Fruit fly (Drosophila melanogaster) whole organism, embryonic: ENCODE data around the gene CG1801.
A peak's percentile ranks its signal among the peaks of the same experiment; 100 is the strongest.

ENCODE experiments used
- Bgb ChIP-seq: fragments of 200-800 bp; sonication (Bioruptor generic); IDR thresholded peaks from 2 replicates; pipeline ENCODE4 v1.3.6; 2022; ENCODE audit warnings: missing biosample characterization, missing genetic modification characterization; ENCODE audit not compliant: partially characterized antibody
- CG10267 ChIP-seq: fragments of 200-800 bp; sonication (Bioruptor generic); optimal IDR thresholded peaks from 2 replicates; lab custom pipeline; 2018; ENCODE audit warnings: missing biosample characterization, mild to moderate bottlenecking, missing genetic modification characterization, moderate library complexity
- CG10543 ChIP-seq: fragments of 200-800 bp; sonication (Bioruptor generic); optimal IDR thresholded peaks from 3 replicates; lab custom pipeline; 2017; ENCODE audit warnings: missing biosample characterization, mild to moderate bottlenecking, missing genetic modification characterization, moderate library complexity
- CG11093 ChIP-seq: fragments of 200-800 bp; sonication (Bioruptor generic); IDR thresholded peaks from 3 replicates; pipeline ENCODE4 v1.3.6; 2022; ENCODE audit warnings: missing biosample characterization, missing genetic modification characterization
- CG11456 ChIP-seq: fragments of 200-800 bp; sonication (Bioruptor generic); IDR thresholded peaks from 3 replicates; pipeline ENCODE4 v1.3.6; 2022; ENCODE audit warnings: missing biosample characterization, missing genetic modification characterization
- CG11560 ChIP-seq: fragments of 200-800 bp; sonication (Bioruptor generic); IDR thresholded peaks from 3 replicates; pipeline ENCODE4 v1.3.6; 2022; ENCODE audit warnings: missing biosample characterization, missing genetic modification characterization
- CG12104 ChIP-seq: fragments of 200-800 bp; sonication (Bioruptor generic); optimal IDR thresholded peaks from 3 replicates; lab custom pipeline; 2016; ENCODE audit warnings: missing biosample characterization, missing genetic modification characterization
- CG14667 ChIP-seq: fragments of 200-800 bp; sonication (Bioruptor generic); IDR thresholded peaks from 2 replicates; pipeline ENCODE4 v1.3.6; 2022; ENCODE audit warnings: missing biosample characterization, missing genetic modification characterization
- CG1603 ChIP-seq: fragments of 200-800 bp; sonication (Bioruptor generic); optimal IDR thresholded peaks from 2 replicates; lab custom pipeline; 2019; ENCODE audit warnings: missing biosample characterization, mild to moderate bottlenecking, missing genetic modification characterization, moderate library complexity
- CG16815 ChIP-seq: fragments of 200-800 bp; sonication (Bioruptor generic); optimal IDR thresholded peaks from 3 replicates; lab custom pipeline; 2017; ENCODE audit warnings: missing biosample characterization, mild to moderate bottlenecking, missing genetic modification characterization
- CG2129 ChIP-seq: fragments of 200-800 bp; sonication (Bioruptor generic); IDR thresholded peaks from 2 replicates; pipeline ENCODE4 v1.3.6; 2022; ENCODE audit warnings: missing biosample characterization, missing genetic modification characterization; ENCODE audit not compliant: partially characterized antibody
- CG2712 ChIP-seq: fragments of 200-800 bp; optimal IDR thresholded peaks from 3 replicates; lab custom pipeline; 2019; ENCODE audit warnings: missing biosample characterization, mild to moderate bottlenecking, missing genetic modification characterization, moderate library complexity
- CG30403 ChIP-seq: fragments of 200-800 bp; sonication (Bioruptor generic); optimal IDR thresholded peaks from 3 replicates; lab custom pipeline; 2016; ENCODE audit warnings: missing biosample characterization, missing genetic modification characterization
- CG31224 ChIP-seq: fragments of 200-800 bp; sonication (Bioruptor generic); IDR thresholded peaks from 2 replicates; pipeline ENCODE4 v1.3.6; 2022; ENCODE audit warnings: missing biosample characterization, missing genetic modification characterization
- CG3726 ChIP-seq: fragments of 200-800 bp; sonication (Bioruptor generic); IDR thresholded peaks from 3 replicates; pipeline ENCODE4, ENCODE4 v1.3.6; 2022; ENCODE audit warnings: missing biosample characterization, missing genetic modification characterization
- CG42726 ChIP-seq: fragments of 200-800 bp; sonication (Bioruptor generic); IDR thresholded peaks from 2 replicates; pipeline ENCODE4 v1.3.6; 2022; ENCODE audit warnings: missing biosample characterization, missing genetic modification characterization; ENCODE audit not compliant: partially characterized antibody
- CG4404 ChIP-seq: fragments of 200-800 bp; sonication (Bioruptor generic); IDR thresholded peaks from 2 replicates; pipeline ENCODE4 v1.3.6; 2022; ENCODE audit warnings: missing biosample characterization, missing genetic modification characterization
- CG7786 ChIP-seq: fragments of 200-800 bp; sonication (Bioruptor generic); optimal IDR thresholded peaks from 2 replicates; lab custom pipeline; 2016; ENCODE audit warnings: missing biosample characterization, missing genetic modification characterization
- CG9437 ChIP-seq: fragments of 200-800 bp; sonication (Bioruptor generic); optimal IDR thresholded peaks from 2 replicates; lab custom pipeline; 2018; ENCODE audit warnings: missing biosample characterization, mild to moderate bottlenecking, missing genetic modification characterization
- CG9817 ChIP-seq: fragments of 200-800 bp; sonication (Bioruptor generic); optimal IDR thresholded peaks from 2 replicates; lab custom pipeline; 2018; ENCODE audit warnings: missing biosample characterization, mild to moderate bottlenecking, missing genetic modification characterization, moderate library complexity
- D19B ChIP-seq: fragments of 200-800 bp; sonication (Bioruptor generic); optimal IDR thresholded peaks from 2 replicates; lab custom pipeline; 2017; ENCODE audit warnings: missing biosample characterization, mild to moderate bottlenecking, missing genetic modification characterization
- Elba2 ChIP-seq: fragments of 200-800 bp; sonication (Bioruptor generic); optimal IDR thresholded peaks from 3 replicates; lab custom pipeline; 2016; ENCODE audit warnings: missing biosample characterization, missing genetic modification characterization
- Fer3 ChIP-seq: fragments of 200-800 bp; sonication (Bioruptor generic); optimal IDR thresholded peaks from 2 replicates; lab custom pipeline; 2018; ENCODE audit warnings: missing biosample characterization, mild to moderate bottlenecking, missing genetic modification characterization, moderate library complexity
- HmgZ ChIP-seq: fragments of 200-800 bp; sonication (Bioruptor generic); optimal IDR thresholded peaks from 2 replicates; lab custom pipeline; 2018; ENCODE audit warnings: missing biosample characterization, mild to moderate bottlenecking, missing genetic modification characterization
- MBD-R2 ChIP-seq: fragments of 200-800 bp; sonication (Bioruptor generic); IDR thresholded peaks from 2 replicates; pipeline ENCODE4 v1.3.6; 2022; ENCODE audit warnings: missing biosample characterization, missing genetic modification characterization
- Nf-YC ChIP-seq: fragments of 200-800 bp; optimal IDR thresholded peaks from 3 replicates; lab custom pipeline; 2019; ENCODE audit warnings: missing biosample characterization, mild to moderate bottlenecking, missing genetic modification characterization, moderate library complexity
- Rfx ChIP-seq: fragments of 200-800 bp; sonication (Bioruptor generic); IDR thresholded peaks from 2 replicates; pipeline ENCODE4 v1.3.6; 2022; ENCODE audit warnings: missing biosample characterization, missing genetic modification characterization
- Sin3A ChIP-seq: fragments of >200 bp; optimal IDR thresholded peaks from 2 replicates; lab custom pipeline; 2018
- Sry-β ChIP-seq: fragments of 200-800 bp; sonication (Bioruptor generic); optimal IDR thresholded peaks from 2 replicates; lab custom pipeline; 2018; ENCODE audit warnings: missing biosample characterization, mild to moderate bottlenecking, missing genetic modification characterization, moderate library complexity
- Sry-δ ChIP-seq: fragments of 200-800 bp; sonication (Bioruptor generic); optimal IDR thresholded peaks from 2 replicates; lab custom pipeline; 2016; ENCODE audit warnings: missing biosample characterization, missing genetic modification characterization
- Stat92E ChIP-seq, 3 experiments: fragments of >200 bp in 2 of 3; fragments of 200-800 bp in 1 of 3; sonication (Bioruptor generic) in 1 of 3; optimal IDR thresholded peaks; 2 replicates each; lab custom pipeline; 2017 to 2019; ENCODE audit warnings: missing biosample characterization in 3 of 3, missing genetic modification characterization in 3 of 3, mild to moderate bottlenecking in 1 of 3, moderate library complexity in 1 of 3
- al ChIP-seq: fragments of 200-800 bp; sonication (Bioruptor generic); IDR thresholded peaks from 2 replicates; pipeline ENCODE4 v1.3.6; 2022; ENCODE audit warnings: missing biosample characterization, missing genetic modification characterization
- chinmo ChIP-seq: fragments of 200-800 bp; sonication (Bioruptor generic); IDR thresholded peaks from 4 replicates; pipeline ENCODE4 v1.3.6; 2022; ENCODE audit warnings: missing biosample characterization, missing genetic modification characterization; ENCODE audit not compliant: partially characterized antibody
- chn ChIP-seq: fragments of 200-800 bp; sonication (Bioruptor generic); optimal IDR thresholded peaks from 2 replicates; lab custom pipeline; 2016; ENCODE audit warnings: missing biosample characterization, missing genetic modification characterization
- croc ChIP-seq: fragments of 200-800 bp; sonication (Bioruptor generic); conservative IDR thresholded peaks from 3 replicates; pipeline ENCODE4 v1.3.6; 2022; ENCODE audit warnings: missing biosample characterization, missing genetic modification characterization
- danr ChIP-seq: fragments of 200-800 bp; sonication (Bioruptor generic); IDR thresholded peaks from 2 replicates; pipeline ENCODE4 v1.3.6; 2022; ENCODE audit warnings: missing biosample characterization, missing genetic modification characterization
- dati ChIP-seq: fragments of 200-800 bp; sonication (Bioruptor generic); IDR thresholded peaks from 2 replicates; pipeline ENCODE4 v1.3.6; 2022; ENCODE audit warnings: missing biosample characterization, missing genetic modification characterization
- dysf ChIP-seq: fragments of 200-800 bp; sonication (Bioruptor generic); IDR thresholded peaks from 3 replicates; pipeline ENCODE4 v1.3.6; 2022; ENCODE audit warnings: missing biosample characterization, missing genetic modification characterization
- ftz-f1 ChIP-seq: fragments of 200-800 bp; sonication (Bioruptor generic); optimal IDR thresholded peaks from 2 replicates; lab custom pipeline; 2016; ENCODE audit warnings: missing biosample characterization, missing genetic modification characterization
- hb ChIP-seq: fragments of 200-800 bp; sonication (Bioruptor generic); IDR thresholded peaks from 3 replicates; pipeline ENCODE4 v1.3.6; 2022; ENCODE audit warnings: missing biosample characterization, missing genetic modification characterization; ENCODE audit not compliant: partially characterized antibody
- jigr1 ChIP-seq: fragments of 200-800 bp; sonication (Bioruptor generic); IDR thresholded peaks from 3 replicates; pipeline ENCODE4 v1.3.6; 2022; ENCODE audit warnings: missing biosample characterization, missing genetic modification characterization
- jumu ChIP-seq: fragments of 200-800 bp; sonication (Bioruptor generic); optimal IDR thresholded peaks from 3 replicates; lab custom pipeline; 2016; ENCODE audit warnings: missing biosample characterization, missing genetic modification characterization
- lilli ChIP-seq: fragments of 200-800 bp; sonication (Bioruptor generic); optimal IDR thresholded peaks from 3 replicates; lab custom pipeline; 2016; ENCODE audit warnings: missing biosample characterization, missing genetic modification characterization
- maf-S ChIP-seq: fragments of 200-800 bp; sonication (Bioruptor generic); optimal IDR thresholded peaks from 2 replicates; lab custom pipeline; 2016; ENCODE audit warnings: missing biosample characterization, missing genetic modification characterization
- ro ChIP-seq: fragments of 200-800 bp; sonication (Bioruptor generic); IDR thresholded peaks from 2 replicates; pipeline ENCODE4 v1.3.6; 2022; ENCODE audit warnings: missing biosample characterization, missing genetic modification characterization
- sna ChIP-seq: fragments of 200-800 bp; sonication (Bioruptor generic); IDR thresholded peaks from 2 replicates; pipeline ENCODE4 v1.3.6; 2022; ENCODE audit warnings: missing biosample characterization, missing genetic modification characterization; ENCODE audit not compliant: partially characterized antibody
- sob ChIP-seq: fragments of 200-800 bp; sonication (Bioruptor generic); IDR thresholded peaks from 2 replicates; pipeline ENCODE4 v1.3.6; 2022; ENCODE audit warnings: missing biosample characterization, missing genetic modification characterization
- sqz ChIP-seq: fragments of 200-800 bp; sonication (Bioruptor generic); optimal IDR thresholded peaks from 3 replicates; lab custom pipeline; 2018; ENCODE audit warnings: missing biosample characterization, mild to moderate bottlenecking, missing genetic modification characterization
- yki ChIP-seq: fragments of >200 bp; optimal IDR thresholded peaks from 3 replicates; lab custom pipeline; 2018
- zfh2 ChIP-seq: fragments of 200-800 bp; sonication (Bioruptor generic); optimal IDR thresholded peaks from 2 replicates; lab custom pipeline; 2016; ENCODE audit warnings: missing biosample characterization, missing genetic modification characterization

Gene CG1801

DNA sequence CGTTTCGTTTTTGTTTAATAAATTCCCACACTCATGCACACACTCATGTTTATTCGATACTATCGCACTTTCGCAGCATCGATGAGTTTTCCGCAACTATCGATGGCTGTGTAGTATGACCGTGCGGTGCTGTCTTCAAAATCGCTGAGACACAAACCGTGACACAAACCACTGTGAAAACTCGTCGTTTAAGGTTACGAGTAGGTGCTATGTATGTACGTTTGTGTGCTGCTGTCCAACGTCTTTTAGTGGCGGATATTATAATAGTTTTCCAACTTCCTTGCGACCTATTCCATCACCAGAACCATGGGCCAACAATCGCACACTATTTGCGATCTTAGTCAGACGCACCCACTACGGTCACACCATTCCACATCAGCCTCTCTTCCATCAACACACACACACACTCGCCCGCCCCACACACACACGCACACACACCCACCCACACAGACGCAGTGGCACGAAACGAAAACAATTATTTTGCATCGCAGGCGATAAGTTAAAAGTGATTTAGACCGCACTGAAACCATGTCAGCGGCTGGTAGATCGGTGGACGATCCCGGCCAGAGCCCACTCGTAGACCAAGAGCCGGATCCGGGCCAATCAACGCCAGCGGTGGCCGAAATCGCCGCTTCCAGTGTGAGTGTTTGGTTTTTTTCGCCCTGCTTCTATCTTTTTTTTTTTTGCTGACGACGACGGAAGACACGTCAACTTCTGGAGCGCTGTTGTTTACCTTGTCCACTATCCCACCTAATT is 6.8 kb upstream of the CG1801 start, which contains the start of the genes Dd and CG1486 (continued):
- TF ChIP-seq CG10543: peak; percentile 30
- no peak for TF ChIP-seq CG9437 (GFP tag; lab: Kevin White, UChicago)
- TF ChIP-seq danr (GFP tag; lab: Robert Waterston, UW): no peak
- TF ChIP-seq CG11560 (tag; lab: Robert Waterston, UW): peak; percentile 44; the same call in 1 of the 3 replicates
- peak; percentile 48; the same call in 1 of the 2 replicates for TF ChIP-seq MBD-R2 (GFP tag; lab: Robert Waterston, UW)
- TF ChIP-seq sob (GFP tag; lab: Robert Waterston, UW): no peak
- peak; percentile 98 for TF ChIP-seq Sin3A (lab: Kevin White, UChicago)
- peak; percentile 47 for TF ChIP-seq Nf-YC (tag; lab: Kevin White, UChicago)
- peak; percentile 15 for TF ChIP-seq CG12104 (GFP tag; lab: Kevin White, UChicago)
- TF ChIP-seq dati (GFP tag; lab: Robert Waterston, UW): no peak
- no peak for TF ChIP-seq CG11093 (GFP tag; lab: Robert Waterston, UW)
- TF ChIP-seq Bgb (GFP tag; lab: Robert Waterston, UW): peak; percentile 88
- no peak for TF ChIP-seq CG3726 (GFP tag; lab: Robert Waterston, UW)
- TF ChIP-seq chinmo: peak; percentile 80; the same call in 2 of the 4 replicates
- TF ChIP-seq CG30403: peak; percentile 16
- peak in 1 of 3 experiments; percentile 4 for TF ChIP-seq Stat92E (GFP tag; optimal IDR thresholded peaks at IDR 0.05; lab: Kevin White, UChicago)
- TF ChIP-seq zfh2 (GFP tag; lab: Kevin White, UChicago): no peak
- TF ChIP-seq Sry-β (GFP tag; lab: Kevin White, UChicago): no peak
- TF ChIP-seq chn: peak; percentile 37
- TF ChIP-seq Sry-δ: peak; percentile 90
- TF ChIP-seq hb (GFP tag; lab: Robert Waterston, UW): peak; percentile 90
- no peak for TF ChIP-seq jigr1
- no peak for TF ChIP-seq dysf (GFP tag; lab: Robert Waterston, UW)
- TF ChIP-seq lilli: no peak
- TF ChIP-seq yki (lab: Kevin White, UChicago): peak; percentile 9
- TF ChIP-seq CG42726: peak; percentile 85; the same call in 1 of the 2 replicates
- no peak for TF ChIP-seq Fer3
- TF ChIP-seq maf-S (GFP tag; lab: Kevin White, UChicago): no peak
- no peak for TF ChIP-seq ftz-f1 (GFP tag; lab: Kevin White, UChicago)
- TF ChIP-seq CG14667 (GFP tag; lab: Robert Waterston, UW): no peak
- TF ChIP-seq CG16815 (GFP tag; lab: Kevin White, UChicago): no peak
- no peak for TF ChIP-seq ro (GFP tag; lab: Robert Waterston, UW)
- peak; percentile 37 for TF ChIP-seq HmgZ
- peak; percentile 76 for TF ChIP-seq CG2129
- no peak for TF ChIP-seq sqz (GFP tag; lab: Kevin White, UChicago)
- TF ChIP-seq croc: no peak
- TF ChIP-seq CG10267 (tag; lab: Kevin White, UChicago): peak; percentile 41
- peak; percentile 32 for TF ChIP-seq CG2712
- no peak for TF ChIP-seq CG31224 (GFP tag; lab: Robert Waterston, UW)
- TF ChIP-seq Elba2 (GFP tag; lab: Kevin White, UChicago): peak; percentile 21
- TF ChIP-seq Rfx (GFP tag; lab: Robert Waterston, UW): no peak
- no peak for TF ChIP-seq al (GFP tag; lab: Robert Waterston, UW)
- peak; percentile 30 for TF ChIP-seq jumu (GFP tag; lab: Kevin White, UChicago)
- TF ChIP-seq CG7786 (GFP tag; lab: Kevin White, UChicago): no peak
- no peak for TF ChIP-seq CG4404 (GFP tag; lab: Robert Waterston, UW)
- peak; percentile 16 for TF ChIP-seq CG9817 (tag; lab: Kevin White, UChicago)
- TF ChIP-seq CG1603 (tag; lab: Kevin White, UChicago): peak; percentile 79
- no peak for TF ChIP-seq CG11456 (GFP tag; lab: Robert Waterston, UW)
- TF ChIP-seq sna: peak; percentile 69; the same call in 1 of the 2 replicates
- no peak for TF ChIP-seq D19B (GFP tag; lab: Kevin White, UChicago)
